Fruit fly (Drosophila melanogaster): ENCODE data around the gene CG4572.

CG4572 gene

dm6 chr3R:19880431-19880939, 16.3 kb upstream of the CG4572 start (continued):
- TF ChIP-seq Meics (GFP tag; optimal IDR thresholded peaks at IDR 0.05) (peak; percentile 67), Doc3 (GFP tag; IDR thresholded peaks at IDR 0.05; ENCODE audit: partially characterized antibody) (no peak), Antp (GFP tag; optimal IDR thresholded peaks at IDR 0.05) (no peak), Gug (GFP tag; IDR thresholded peaks at IDR 0.05) (0 out of 4 replicates have a peak, but pooled peaks have one; percentile 5), CG2875 (GFP tag; optimal IDR thresholded peaks at IDR 0.05) (peak; percentile 7), Usf (GFP tag; optimal IDR thresholded peaks at IDR 0.05) (no peak), D19A (tag; optimal IDR thresholded peaks at IDR 0.05) (peak; percentile 39), CG10565 (GFP tag; optimal IDR thresholded peaks at IDR 0.05) (no peak), Ravus (GFP tag; IDR thresholded peaks at IDR 0.05) (no peak), gce (GFP tag; IDR thresholded peaks at IDR 0.05) (peak; percentile 46; the same call in 1 of the 3 replicates), CG7839 (tag; optimal IDR thresholded peaks at IDR 0.05) (peak; percentile 72), CoRest (tag; optimal IDR thresholded peaks at IDR 0.05) (peak; percentile 63), dysf (GFP tag; IDR thresholded peaks at IDR 0.05) (peak; percentile 53; the same call in 1 of the 3 replicates), Chrac-16 (GFP tag; optimal IDR thresholded peaks at IDR 0.05) (no peak), CG8281 (tag; optimal IDR thresholded peaks at IDR 0.05) (no peak), hb (GFP tag; IDR thresholded peaks at IDR 0.05; ENCODE audit: partially characterized antibody) (no peak), CG14710 (tag; optimal IDR thresholded peaks at IDR 0.05) (peak; percentile 28), Dip2 (GFP tag; IDR thresholded peaks at IDR 0.05) (no peak), Sin3A (optimal IDR thresholded peaks at IDR 0.05) (no peak), ato (GFP tag; IDR thresholded peaks at IDR 0.05; ENCODE audit: partially characterized antibody) (no peak; the same call in 1 of the 2 replicates), fu2 (GFP tag; optimal IDR thresholded peaks at IDR 0.05) (peak; percentile 35), chn (GFP tag; optimal IDR thresholded peaks at IDR 0.05) (peak; percentile 9), ranshi (GFP tag; IDR thresholded peaks at IDR 0.05) (no peak), repo (GFP tag; optimal IDR thresholded peaks at IDR 0.05) (no peak), CG32767 (GFP tag; IDR thresholded peaks at IDR 0.05) (no peak), dimm (GFP tag; IDR thresholded peaks at IDR 0.05) (no peak), CG7963 (GFP tag; IDR thresholded peaks at IDR 0.05; ENCODE audit: partially characterized antibody) (no peak), GATAe (GFP tag; conservative IDR thresholded peaks at IDR 0.05) (0 out of 2 replicates have a peak, but pooled peaks have one; percentile 12), chinmo (GFP tag; IDR thresholded peaks at IDR 0.05; ENCODE audit: partially characterized antibody) (peak; percentile 90), zen (tag; optimal IDR thresholded peaks at IDR 0.05) (no peak), kah (GFP tag; optimal IDR thresholded peaks at IDR 0.05) (peak; percentile 79), pan (optimal IDR thresholded peaks at IDR 0.05) (no peak), pan (GFP tag; optimal IDR thresholded peaks at IDR 0.05 in 1 of 2, IDR thresholded peaks at IDR 0.05 in 1 of 2) (peak in 1 of 2 experiments; percentile 44), CG11456 (GFP tag; IDR thresholded peaks at IDR 0.05) (no peak), btn (GFP tag; optimal IDR thresholded peaks at IDR 0.05) (peak; percentile 37), CG10267 (tag; optimal IDR thresholded peaks at IDR 0.05) (peak; percentile 12), CG12391 (tag; optimal IDR thresholded peaks at IDR 0.05) (peak; percentile 64), CG15514 (GFP tag; optimal IDR thresholded peaks at IDR 0.05) (peak; percentile 26), CG12071 (GFP tag; optimal IDR thresholded peaks at IDR 0.05) (no peak), caup (GFP tag; optimal IDR thresholded peaks at IDR 0.05; ENCODE audit: severe bottlenecking) (peak; percentile 46), Dip3 (GFP tag; optimal IDR thresholded peaks at IDR 0.05) (peak; percentile 31), sima (GFP tag; optimal IDR thresholded peaks at IDR 0.05) (no peak), hbn (GFP tag; IDR thresholded peaks at IDR 0.05; ENCODE audit: partially characterized antibody) (no peak), sens (GFP tag) (peak; percentile 79), Stat92E (GFP tag; optimal IDR thresholded peaks at IDR 0.05) (peak in 1 of 3 experiments; percentile 57), Ets65A (GFP tag) (peak; percentile 88), Spps (tag; optimal IDR thresholded peaks at IDR 0.05) (no peak), sc (optimal IDR thresholded peaks at IDR 0.05) (no peak), sc (GFP tag; optimal IDR thresholded peaks at IDR 0.05) (no peak), Hr51 (GFP tag; optimal IDR thresholded peaks at IDR 0.05) (peak in 1 of 2 experiments; percentile 75)
